Worm (Caenorhabditis elegans): Measurements from ENCODE around the gene col-101.
A peak's percentile ranks its signal among the peaks of the same experiment; 100 is the strongest.

The col-101 gene

ce11 chrIV:298204-298603 lies 28.6 kb downstream of the col-101 start, which contains the start of gene pnp-1:
TSS of gene pnp-1 (minus strand) at chrIV:298304.
- TF ChIP-seq nhr-28 (tag; optimal IDR thresholded peaks at IDR 0.05) (no peak), unc-86 (tag; optimal IDR thresholded peaks at IDR 0.05) (no peak), mdl-1 (tag; optimal IDR thresholded peaks at IDR 0.05) (no peak)

- peak; percentile 4 for TF ChIP-seq snu-23 (GFP tag; optimal IDR thresholded peaks at IDR 0.05)
- TF ChIP-seq elt-2 (tag; optimal IDR thresholded peaks at IDR 0.05), result peak; percentile 94
- peak; percentile 41 for TF ChIP-seq nhr-71 (tag; optimal IDR thresholded peaks at IDR 0.05)
- TF ChIP-seq lin-35 (GFP tag; optimal IDR thresholded peaks at IDR 0.05), result peak in 1 of 2 experiments; percentile 35
- peak; percentile 11 for TF ChIP-seq nhr-20 (tag; optimal IDR thresholded peaks at IDR 0.05)
- TF ChIP-seq tlp-1 (tag; optimal IDR thresholded peaks at IDR 0.05), result peak; percentile 7
- TF ChIP-seq xbp-1 (tag; optimal IDR thresholded peaks at IDR 0.05), result no peak
- TF ChIP-seq nhr-90 (tag; optimal IDR thresholded peaks at IDR 0.05; ENCODE audit: poor library complexity), result peak; percentile 64
- TF ChIP-seq efl-1 (optimal IDR thresholded peaks at IDR 0.05), result no peak
- peak in 1 of 2 experiments; percentile 35 for TF ChIP-seq efl-1 (GFP tag; optimal IDR thresholded peaks at IDR 0.05 in 1 of 2)
- no peak for TF ChIP-seq zip-4 (GFP tag; optimal IDR thresholded peaks at IDR 0.05)
Measured at ce11 chrIV:296849-297248, 30.0 kb downstream of the col-101 start.

ce11 chrIV:295734-296201 lies 31.1 kb downstream of the col-101 start:
- no peak for TF ChIP-seq mef-2 (tag; optimal IDR thresholded peaks at IDR 0.05)
- no peak for TF ChIP-seq pqm-1 (tag; optimal IDR thresholded peaks at IDR 0.05)
- TF ChIP-seq ama-1 (optimal IDR thresholded peaks at IDR 0.05), result no peak
- TF ChIP-seq nhr-77 (tag; optimal IDR thresholded peaks at IDR 0.05), result no peak
- no peak for TF ChIP-seq sptf-1 (tag; optimal IDR thresholded peaks at IDR 0.05)
- peak in 1 of 3 experiments; percentile 49 for TF ChIP-seq dpl-1 (GFP tag; optimal IDR thresholded peaks at IDR 0.05)
- TF ChIP-seq ceh-82 (tag; optimal IDR thresholded peaks at IDR 0.05), result no peak
- no peak for TF ChIP-seq mep-1 (tag; optimal IDR thresholded peaks at IDR 0.05)
- TF ChIP-seq unc-130 (tag; optimal IDR thresholded peaks at IDR 0.05), result no peak
- no peak for TF ChIP-seq blmp-1 (tag; optimal IDR thresholded peaks at IDR 0.05)
- no peak for TF ChIP-seq nhr-12 (tag; optimal IDR thresholded peaks at IDR 0.05)
- TF ChIP-seq skn-1 (tag; optimal IDR thresholded peaks at IDR 0.05), result no peak
- TF ChIP-seq zag-1 (tag; optimal IDR thresholded peaks at IDR 0.05), result no peak
- no peak for TF ChIP-seq mab-9 (GFP tag; IDR thresholded peaks at IDR 0.05)
- no peak for TF ChIP-seq unc-30 (tag; optimal IDR thresholded peaks at IDR 0.05)
- TF ChIP-seq unc-98 (GFP tag; IDR thresholded peaks at IDR 0.05), result no peak
- no peak for TF ChIP-seq F16B12.6 (tag; optimal IDR thresholded peaks at IDR 0.05)
- no peak for TF ChIP-seq ets-5 (GFP tag; IDR thresholded peaks at IDR 0.05)
- TF ChIP-seq fkh-10 (GFP tag; optimal IDR thresholded peaks at IDR 0.05), result no peak
- no peak for TF ChIP-seq nhr-84 (tag; optimal IDR thresholded peaks at IDR 0.05)
- TF ChIP-seq lin-39 (tag; optimal IDR thresholded peaks at IDR 0.05), result no peak
- TF ChIP-seq snpc-4 (tag; optimal IDR thresholded peaks at IDR 0.05), result no peak
- no peak for TF ChIP-seq xbp-1 (tag; optimal IDR thresholded peaks at IDR 0.05)
- peak; percentile 28 for TF ChIP-seq tbx-2 (tag; optimal IDR thresholded peaks at IDR 0.05)
- TF ChIP-seq pax-3 (tag; optimal IDR thresholded peaks at IDR 0.05), result peak; percentile 18
- no peak for TF ChIP-seq Y116A8C.19 (tag; optimal IDR thresholded peaks at IDR 0.05; ENCODE audit: borderline replicate concordance)
- TF ChIP-seq C16A3.4 (tag; optimal IDR thresholded peaks at IDR 0.05), result no peak
- TF ChIP-seq ztf-11 (tag; optimal IDR thresholded peaks at IDR 0.05), result no peak
- TF ChIP-seq ceh-90 (tag; optimal IDR thresholded peaks at IDR 0.05), result no peak
- TF ChIP-seq nhr-237 (tag; optimal IDR thresholded peaks at IDR 0.05), result no peak
- TF ChIP-seq lin-13 (GFP tag; optimal IDR thresholded peaks at IDR 0.05), result peak; percentile 1
- TF ChIP-seq unc-86 (tag; optimal IDR thresholded peaks at IDR 0.05), result no peak
- peak; percentile 47 for TF ChIP-seq nhr-90 (tag; optimal IDR thresholded peaks at IDR 0.05; ENCODE audit: poor library complexity)
- TF ChIP-seq tlp-1 (tag; optimal IDR thresholded peaks at IDR 0.05), result no peak
- no peak for TF ChIP-seq unc-62 (GFP tag; optimal IDR thresholded peaks at IDR 0.05)
- no peak for TF ChIP-seq ceh-8 (GFP tag; optimal IDR thresholded peaks at IDR 0.05)
- no peak for TF ChIP-seq isw-1 (GFP tag; IDR thresholded peaks at IDR 0.05)
- no peak for TF ChIP-seq lsy-2 (tag; optimal IDR thresholded peaks at IDR 0.05)
- peak; percentile 46; the same call in 1 of the 2 replicates for TF ChIP-seq nhr-19 (GFP tag; conservative IDR thresholded peaks at IDR 0.05)
- TF ChIP-seq dsc-1 (tag; optimal IDR thresholded peaks at IDR 0.05), result no peak
- peak; percentile 46 for TF ChIP-seq lin-14 (GFP tag; optimal IDR thresholded peaks at IDR 0.05)

Data from whole organism, L1 larva.